Worm (Caenorhabditis elegans) whole organism, late embryonic: ENCODE measurements around the gene npp-9.

Source experiments
- ceh-18 ChIP-seq: sonication (generic microtip); optimal IDR thresholded peaks from 2 replicates; lab custom pipeline; 2016; ENCODE audit warnings: missing genetic modification characterization, missing compliant biosample characterization
- ceh-24 ChIP-seq: sonication (generic microtip); optimal IDR thresholded peaks from 2 replicates; lab custom pipeline; 2016; ENCODE audit warnings: mild to moderate bottlenecking, missing genetic modification characterization, missing compliant biosample characterization
- dmd-4 ChIP-seq: sonication (generic microtip); optimal IDR thresholded peaks from 2 replicates; lab custom pipeline; 2016; ENCODE audit warnings: borderline replicate concordance, missing genetic modification characterization, missing compliant biosample characterization
- gmeb-2 ChIP-seq: sonication (generic microtip); optimal IDR thresholded peaks from 2 replicates; lab custom pipeline; 2016; ENCODE audit warnings: missing genetic modification characterization, inconsistent platforms, missing compliant biosample characterization
- mec-3 ChIP-seq: sonication (generic microtip); optimal IDR thresholded peaks from 2 replicates; lab custom pipeline; 2016; ENCODE audit warnings: borderline replicate concordance, missing genetic modification characterization, missing compliant biosample characterization
- nhr-11 ChIP-seq: fragments of 150-350 bp; optimal IDR thresholded peaks from 2 replicates; lab custom pipeline; 2014; ENCODE audit warnings: missing biosample characterization, missing genetic modification characterization
- pha-4 ChIP-seq: fragments of 150-350 bp; optimal IDR thresholded peaks from 2 replicates; lab custom pipeline; 2018; ENCODE audit warnings: missing biosample characterization, missing genetic modification reagents, missing genetic modification characterization
- syd-9 ChIP-seq: sonication (generic microtip); optimal IDR thresholded peaks from 2 replicates; lab custom pipeline; 2016; ENCODE audit warnings: mild to moderate bottlenecking, missing genetic modification characterization, moderate library complexity, missing compliant biosample characterization
- tbx-2 ChIP-seq: sonication (generic microtip); optimal IDR thresholded peaks from 2 replicates; lab custom pipeline; 2016; ENCODE audit warnings: missing genetic modification characterization, missing compliant biosample characterization
- tbx-7 ChIP-seq: sonication (generic microtip); optimal IDR thresholded peaks from 2 replicates; lab custom pipeline; 2016; ENCODE audit warnings: missing genotype, missing genetic modification characterization, missing compliant biosample characterization
- unc-42 ChIP-seq: sonication (generic microtip); optimal IDR thresholded peaks from 2 replicates; lab custom pipeline; 2016; ENCODE audit warnings: missing genotype, missing genetic modification characterization, missing compliant biosample characterization
- zip-5 ChIP-seq: sonication (generic microtip); optimal IDR thresholded peaks from 2 replicates; lab custom pipeline; 2016; ENCODE audit warnings: missing genetic modification characterization, missing compliant biosample characterization

DNA sequence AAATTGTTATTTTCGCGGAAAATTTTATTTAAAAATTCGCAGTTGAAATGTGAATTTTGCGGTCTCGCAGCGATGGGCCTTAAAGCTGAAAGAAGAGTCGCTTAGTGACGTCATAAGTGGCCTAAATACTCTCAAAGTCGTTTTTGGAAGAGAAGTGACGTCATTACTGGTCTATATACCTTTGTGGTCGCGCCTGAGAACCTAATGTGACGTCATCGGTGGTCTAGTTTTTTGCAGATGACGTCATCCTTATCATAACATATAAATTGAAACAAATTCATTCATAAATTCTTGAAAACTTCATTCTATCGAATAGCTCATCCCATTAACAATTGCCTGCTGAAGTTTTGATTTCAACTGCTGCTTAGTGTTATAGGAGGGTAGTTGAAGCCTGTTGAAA lies 27.1 kb downstream of the npp-9 start:
- TF ChIP-seq tbx-2 (tag; lab: Kevin White, UChicago) (no peak), gmeb-2 (tag; lab: Kevin White, UChicago) (no peak), dmd-4 (tag; lab: Kevin White, UChicago) (no peak), ceh-18 (tag; lab: Kevin White, UChicago) (no peak), tbx-7 (tag; lab: Kevin White, UChicago) (no peak), pha-4 (tag; lab: Kevin White, UChicago) (no peak), unc-42 (tag; lab: Kevin White, UChicago) (no peak), mec-3 (tag; lab: Kevin White, UChicago) (no peak), ceh-24 (no peak), zip-5 (no peak), nhr-11 (tag; lab: Kevin White, UChicago) (no peak), syd-9 (tag; lab: Kevin White, UChicago) (no peak)
